Worm (Caenorhabditis elegans): ENCODE results near the gene Y82E9BR.6.
A peak's percentile ranks its signal among the peaks of the same experiment; 100 is the strongest.

Gene Y82E9BR.6

DNA sequence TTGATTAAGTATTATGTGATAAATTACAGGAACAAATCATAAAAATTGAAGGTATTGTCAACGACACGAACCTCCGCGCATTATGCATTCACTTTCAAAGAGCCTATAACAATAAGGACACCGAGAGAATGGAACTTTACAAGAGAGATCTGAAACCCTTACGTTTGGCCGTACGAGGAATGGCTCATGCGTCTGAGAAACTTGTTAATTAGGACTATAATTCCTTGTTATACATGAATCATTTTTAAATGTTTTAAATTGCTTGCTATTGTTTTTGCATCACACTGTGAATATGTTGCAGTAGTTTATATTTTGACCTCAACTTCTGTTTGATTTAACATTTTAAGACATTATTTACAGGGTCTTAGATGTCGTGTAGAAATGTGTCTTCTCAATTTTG, 22.1 kb downstream of the Y82E9BR.6 start, which contains the start of gene pals-18:
pals-18 (plus strand) TSS at position 301 of the 400 bp plus-strand sequence.
- no peak for TF ChIP-seq ref-1 (GFP tag; conservative IDR thresholded peaks at IDR 0.05)
- TF ChIP-seq ztf-29 (GFP tag; IDR thresholded peaks at IDR 0.05), result no peak
- no peak for TF ChIP-seq T22C8.4 (GFP tag; IDR thresholded peaks at IDR 0.05)
- no peak for TF ChIP-seq klf-2 (GFP tag; conservative IDR thresholded peaks at IDR 0.05)
- no peak for TF ChIP-seq flt-1 (GFP tag; IDR thresholded peaks at IDR 0.05)

DNA sequence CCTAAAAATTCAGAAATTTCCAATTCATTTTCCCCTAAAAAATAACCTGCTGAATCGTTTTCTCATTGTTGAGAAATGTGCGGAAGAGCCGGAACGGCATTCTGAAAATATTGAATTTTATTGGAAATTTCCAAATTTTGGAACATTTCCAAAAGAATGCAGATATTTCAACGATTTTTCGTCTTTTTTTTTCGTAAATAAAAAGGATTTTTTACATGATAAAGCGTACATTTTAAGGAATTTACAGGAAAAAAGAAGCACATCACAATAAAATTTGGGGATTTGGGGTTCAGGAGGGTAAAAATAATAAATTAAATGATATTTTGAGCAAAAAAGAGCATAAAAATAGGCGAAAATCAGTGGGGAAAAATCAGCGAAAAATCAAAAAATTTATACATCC, 28.1 kb downstream of the Y82E9BR.6 start, which contains the start of gene Y82E9BR.22:
Y82E9BR.22 (minus strand) TSS at position 101 of the 400 bp plus-strand sequence.
- TF ChIP-seq ztf-23 (GFP tag; IDR thresholded peaks at IDR 0.05) (no peak), med-1 (GFP tag; optimal IDR thresholded peaks at IDR 0.05; ENCODE audit: insufficient read depth) (no peak), ref-1 (GFP tag; conservative IDR thresholded peaks at IDR 0.05) (no peak), cog-1 (tag; optimal IDR thresholded peaks at IDR 0.05) (no peak), ztf-29 (GFP tag; IDR thresholded peaks at IDR 0.05) (no peak), flt-1 (GFP tag; IDR thresholded peaks at IDR 0.05) (no peak), tab-1 (GFP tag; IDR thresholded peaks at IDR 0.05) (no peak), T22C8.4 (GFP tag; IDR thresholded peaks at IDR 0.05) (no peak), klf-2 (GFP tag; conservative IDR thresholded peaks at IDR 0.05) (no peak)

DNA sequence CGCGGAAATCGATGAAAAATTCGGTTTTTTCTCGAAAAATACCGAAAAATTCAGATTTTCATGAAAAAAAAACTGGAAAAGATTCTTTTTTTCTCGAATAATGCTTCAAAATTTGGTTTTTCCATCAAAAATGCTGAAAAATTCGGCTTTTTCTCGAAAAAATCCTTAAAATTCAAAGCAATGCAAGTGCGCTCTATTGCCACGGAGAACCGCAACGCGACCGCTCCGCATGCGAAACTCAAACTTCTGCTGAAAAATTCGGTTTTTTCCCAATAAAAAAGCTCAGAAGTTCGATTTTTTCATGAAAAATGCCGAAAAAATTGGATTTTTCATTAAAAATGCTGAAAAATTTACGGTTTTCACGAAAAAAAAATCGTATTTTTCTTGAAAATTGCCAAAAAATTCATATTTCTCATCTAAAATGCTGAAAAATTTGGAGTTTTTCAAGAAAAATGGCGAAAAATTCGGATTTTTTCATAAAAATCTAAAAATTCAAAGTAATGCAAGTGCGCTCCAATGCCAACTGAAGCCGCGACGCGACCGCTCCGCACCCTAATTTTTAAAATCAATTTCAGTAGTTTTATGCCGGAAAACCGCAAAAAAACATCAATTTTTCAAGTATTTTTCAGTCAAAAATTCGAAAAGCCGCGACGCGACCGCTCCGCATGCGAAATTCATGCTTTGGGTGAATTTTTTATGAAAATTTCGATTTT, 32.3 kb downstream of the Y82E9BR.6 start:
- TF ChIP-seq flt-1 (GFP tag; IDR thresholded peaks at IDR 0.05) (no peak), ref-1 (GFP tag; conservative IDR thresholded peaks at IDR 0.05) (no peak), klf-2 (GFP tag; conservative IDR thresholded peaks at IDR 0.05) (no peak), ztf-29 (GFP tag; IDR thresholded peaks at IDR 0.05) (no peak), cog-1 (tag; optimal IDR thresholded peaks at IDR 0.05) (no peak)

DNA sequence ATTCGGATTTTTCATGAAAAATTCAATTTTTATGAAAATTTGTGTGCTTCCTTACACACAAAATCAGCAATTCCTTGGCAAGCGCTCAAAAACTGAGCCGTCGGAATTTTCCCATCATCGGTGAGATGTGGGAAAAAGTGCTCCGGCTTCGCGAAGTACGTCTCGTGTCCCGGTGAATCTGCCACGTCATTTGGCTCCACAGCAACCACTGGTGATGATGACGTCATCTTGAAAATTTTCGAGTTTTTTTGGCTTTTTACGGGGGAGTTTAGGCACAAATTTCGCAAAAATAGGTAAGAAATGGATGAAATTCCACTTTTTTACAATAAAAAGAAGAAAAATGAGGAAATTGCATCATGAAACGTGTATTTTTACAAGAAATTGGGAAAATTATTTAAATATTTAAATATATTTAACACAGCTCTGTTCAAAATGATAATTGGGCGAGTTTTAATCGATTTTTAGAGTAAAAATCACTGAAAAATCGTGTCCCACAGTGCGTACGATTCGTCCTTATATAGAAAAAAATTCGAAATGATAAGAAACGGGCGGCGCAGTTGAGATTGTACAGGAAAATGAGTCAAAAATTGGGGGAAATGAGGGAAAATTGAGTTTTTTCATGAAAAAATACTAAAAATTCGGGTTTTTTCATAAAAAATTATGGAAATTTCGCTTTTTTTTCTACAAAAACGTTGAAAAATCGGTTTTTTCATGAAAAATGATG, 33.0 kb downstream of the Y82E9BR.6 start, which contains the start of gene Y82E9BR.14:
Y82E9BR.14 (minus strand) TSS at position 227 of the 724 bp plus-strand sequence.
- no peak for TF ChIP-seq ref-1 (GFP tag; conservative IDR thresholded peaks at IDR 0.05)
- TF ChIP-seq ztf-29 (GFP tag; IDR thresholded peaks at IDR 0.05), result no peak
- TF ChIP-seq tab-1 (GFP tag; IDR thresholded peaks at IDR 0.05), result no peak
- TF ChIP-seq cog-1 (tag; optimal IDR thresholded peaks at IDR 0.05), result no peak
- no peak for TF ChIP-seq med-1 (GFP tag; optimal IDR thresholded peaks at IDR 0.05; ENCODE audit: insufficient read depth)
- TF ChIP-seq klf-2 (GFP tag; conservative IDR thresholded peaks at IDR 0.05), result no peak
- no peak for TF ChIP-seq ztf-23 (GFP tag; IDR thresholded peaks at IDR 0.05)
- TF ChIP-seq flt-1 (GFP tag; IDR thresholded peaks at IDR 0.05), result no peak
- TF ChIP-seq T22C8.4 (GFP tag; IDR thresholded peaks at IDR 0.05), result no peak

DNA sequence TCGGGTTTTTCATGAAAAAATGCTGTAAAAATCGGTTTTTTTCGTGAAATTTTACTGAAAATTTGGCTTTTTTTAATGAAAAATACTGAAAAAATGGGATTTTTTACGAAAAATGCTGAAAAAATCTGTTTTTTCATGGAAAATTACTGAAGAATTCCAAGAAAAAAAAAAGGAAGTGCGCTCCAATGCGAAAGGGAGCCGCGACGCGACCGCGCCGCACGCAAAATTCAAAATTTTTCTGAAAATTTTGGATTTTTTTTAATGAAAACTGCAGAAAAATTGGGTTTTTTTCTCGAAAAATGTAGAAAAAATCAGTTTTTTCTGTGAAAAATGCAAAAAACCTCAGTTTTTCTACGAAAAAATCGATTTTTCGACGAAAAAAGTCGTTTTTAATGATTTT, 35.5 kb downstream of the Y82E9BR.6 start:
- TF ChIP-seq cog-1 (tag; optimal IDR thresholded peaks at IDR 0.05), result no peak
- TF ChIP-seq T22C8.4 (GFP tag; IDR thresholded peaks at IDR 0.05), result no peak
- TF ChIP-seq med-1 (GFP tag; optimal IDR thresholded peaks at IDR 0.05; ENCODE audit: insufficient read depth), result no peak
- no peak for TF ChIP-seq ztf-23 (GFP tag; IDR thresholded peaks at IDR 0.05)

DNA sequence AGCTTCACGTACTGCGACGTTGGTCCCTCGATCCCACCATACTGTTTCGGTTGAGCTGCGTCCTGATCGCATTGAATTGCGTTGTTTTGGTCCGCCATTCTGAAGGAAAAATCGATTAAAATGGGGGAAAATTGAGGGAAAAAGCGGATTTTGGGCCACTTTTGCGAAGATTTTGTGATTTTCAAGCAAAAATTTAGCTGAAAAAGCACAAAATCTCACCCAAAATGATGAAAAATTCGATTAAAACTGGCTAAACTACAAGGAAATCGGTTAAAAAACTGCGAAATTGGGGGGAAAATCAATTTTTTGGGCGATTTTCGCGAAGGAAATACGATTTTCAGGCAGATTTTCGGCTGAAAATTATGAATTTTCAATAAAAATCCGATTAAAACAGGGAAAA, 36.1 kb downstream of the Y82E9BR.6 start, which contains the start of gene elc-1:
elc-1 (minus strand) TSS at position 101 of the 400 bp plus-strand sequence.
- TF ChIP-seq ztf-23 (GFP tag; IDR thresholded peaks at IDR 0.05) (no peak), flt-1 (GFP tag; IDR thresholded peaks at IDR 0.05) (no peak), klf-2 (GFP tag; conservative IDR thresholded peaks at IDR 0.05) (no peak), med-1 (GFP tag; optimal IDR thresholded peaks at IDR 0.05; ENCODE audit: insufficient read depth) (no peak)

DNA sequence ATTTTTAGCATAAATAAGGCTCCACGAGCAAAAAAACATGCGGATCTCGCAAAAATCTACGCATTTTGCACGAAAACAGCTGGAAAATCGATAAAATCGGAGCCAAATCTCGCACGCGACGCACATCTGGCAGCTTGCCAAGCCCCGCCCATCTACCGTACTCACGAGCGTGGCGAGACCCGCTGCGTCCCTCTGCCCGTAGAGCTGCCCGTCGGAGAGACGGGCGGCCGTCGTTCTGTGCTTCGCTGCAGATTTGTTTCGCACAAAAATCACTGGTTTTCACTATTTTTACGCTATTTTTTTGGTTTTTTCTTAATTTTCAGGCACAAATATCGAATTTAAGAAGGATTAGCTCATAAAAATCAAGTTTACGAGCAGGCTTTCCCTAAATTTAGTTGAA, 37.7 kb downstream of the Y82E9BR.6 start:
- 0 out of 2 replicates have a peak, but pooled peaks have one; percentile 39 for TF ChIP-seq ztf-23 (GFP tag; IDR thresholded peaks at IDR 0.05)
- TF ChIP-seq ztf-29 (GFP tag; IDR thresholded peaks at IDR 0.05), result 0 out of 2 replicates have a peak, but pooled peaks have one; percentile 18
- no peak for TF ChIP-seq klf-2 (GFP tag; conservative IDR thresholded peaks at IDR 0.05)
- TF ChIP-seq flt-1 (GFP tag; IDR thresholded peaks at IDR 0.05), result peak; percentile 76; the same call in 1 of the 2 replicates
- no peak for TF ChIP-seq tab-1 (GFP tag; IDR thresholded peaks at IDR 0.05)
- peak; percentile 45 for TF ChIP-seq cog-1 (tag; optimal IDR thresholded peaks at IDR 0.05)
- TF ChIP-seq T22C8.4 (GFP tag; IDR thresholded peaks at IDR 0.05), result peak; percentile 58
- peak; percentile 21 for TF ChIP-seq med-1 (GFP tag; optimal IDR thresholded peaks at IDR 0.05; ENCODE audit: insufficient read depth)
- no peak for TF ChIP-seq ref-1 (GFP tag; conservative IDR thresholded peaks at IDR 0.05)

DNA sequence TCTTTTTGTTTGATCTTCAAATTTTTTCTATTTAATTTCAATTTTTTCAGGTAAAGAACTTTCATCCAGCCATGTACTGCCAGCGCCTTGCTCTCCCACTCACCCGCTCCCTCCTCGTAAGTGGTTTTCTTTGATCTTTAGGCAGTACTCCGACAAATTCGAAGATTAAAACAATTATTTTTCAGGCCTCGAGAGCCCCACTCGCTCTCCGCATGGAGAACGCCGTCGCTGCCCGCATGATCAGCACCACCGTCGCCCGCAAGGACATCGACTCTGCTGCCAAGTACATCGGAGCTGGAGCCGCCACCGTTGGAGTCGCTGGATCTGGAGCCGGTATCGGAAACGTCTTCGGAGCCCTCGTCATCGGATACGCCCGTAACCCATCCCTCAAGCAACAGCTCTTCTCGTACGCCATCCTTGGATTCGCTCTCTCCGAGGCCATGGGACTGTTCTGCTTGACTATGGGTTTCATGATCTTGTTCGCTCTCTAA, 38.2 kb downstream of the Y82E9BR.6 start, which contains the start of gene Y82E9BR.3:
Y82E9BR.3 (plus strand) TSS at position 51 of the 491 bp plus-strand sequence.
- TF ChIP-seq med-1 (GFP tag; optimal IDR thresholded peaks at IDR 0.05; ENCODE audit: insufficient read depth) (no peak), T22C8.4 (GFP tag; IDR thresholded peaks at IDR 0.05) (no peak), cog-1 (tag; optimal IDR thresholded peaks at IDR 0.05) (no peak), klf-2 (GFP tag; conservative IDR thresholded peaks at IDR 0.05) (no peak), tab-1 (GFP tag; IDR thresholded peaks at IDR 0.05) (no peak), flt-1 (GFP tag; IDR thresholded peaks at IDR 0.05) (no peak), ztf-29 (GFP tag; IDR thresholded peaks at IDR 0.05) (no peak), ref-1 (GFP tag; conservative IDR thresholded peaks at IDR 0.05) (no peak), ztf-23 (GFP tag; IDR thresholded peaks at IDR 0.05) (no peak)

DNA sequence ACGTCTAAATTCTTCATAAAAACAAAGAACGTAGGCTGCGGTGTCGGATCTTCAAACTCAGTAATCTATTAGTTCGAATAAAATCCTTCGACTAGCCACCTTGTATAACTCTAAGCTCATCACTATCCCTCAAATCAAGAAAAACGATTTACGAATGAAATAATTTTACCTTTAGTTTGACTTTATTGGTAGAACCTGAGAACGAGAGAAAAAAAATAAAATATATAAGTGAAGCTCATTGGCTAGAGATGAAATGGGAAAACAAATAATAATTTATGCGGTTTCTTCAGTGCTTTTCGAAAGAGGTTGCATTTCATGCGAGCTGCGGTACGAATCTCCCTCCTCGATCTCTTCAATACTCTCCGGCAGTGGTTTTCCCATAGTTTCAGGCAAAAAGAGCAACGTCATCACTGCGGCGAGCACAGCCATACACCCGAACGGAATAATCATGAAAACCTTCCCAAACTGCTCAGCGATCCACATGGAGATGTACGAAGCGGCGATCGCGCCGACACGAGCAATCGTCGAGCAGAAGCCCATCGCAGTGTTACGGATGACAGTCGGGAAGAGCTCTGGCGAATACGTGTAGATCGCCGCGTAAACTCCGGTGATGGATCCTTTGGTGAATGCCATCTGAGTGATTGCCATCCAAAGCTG, 38.8 kb downstream of the Y82E9BR.6 start:
- 0 out of 2 replicates have a peak, but pooled peaks have one; percentile 73 for TF ChIP-seq flt-1 (GFP tag; IDR thresholded peaks at IDR 0.05)
- no peak for TF ChIP-seq tab-1 (GFP tag; IDR thresholded peaks at IDR 0.05)

All from whole organism, midembryonic.